Fruit fly (Drosophila melanogaster): ENCODE data around the gene CG13362.

CG13362 gene

DNA sequence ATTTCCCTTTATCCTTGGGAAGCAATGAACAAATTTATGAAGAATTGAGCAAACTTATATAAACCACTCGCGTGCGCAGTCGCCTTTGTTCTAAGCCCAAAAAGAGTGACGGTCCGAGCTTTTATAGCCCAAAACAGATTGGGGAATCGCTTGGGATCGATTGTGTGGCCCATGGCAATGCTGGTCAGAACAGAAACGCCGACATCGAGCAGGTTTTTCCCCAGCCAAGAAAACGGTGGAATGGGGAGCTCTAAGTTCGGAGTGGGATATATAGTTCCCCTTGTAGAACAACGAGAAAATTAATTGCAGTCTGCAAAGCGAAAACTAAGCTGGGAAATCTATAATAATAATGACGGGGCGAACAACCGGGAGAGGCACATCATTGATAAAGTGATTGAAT, at the start of gene CG13362:
TSS of gene CG13362 (minus strand) at position 101 of the 400 bp plus-strand sequence.
- TF ChIP-seq nmo (GFP tag; optimal IDR thresholded peaks at IDR 0.05) (no peak), CG14860 (GFP tag; IDR thresholded peaks at IDR 0.05; ENCODE audit: partially characterized antibody) (no peak), Mes4 (GFP tag; optimal IDR thresholded peaks at IDR 0.05) (no peak)

DNA sequence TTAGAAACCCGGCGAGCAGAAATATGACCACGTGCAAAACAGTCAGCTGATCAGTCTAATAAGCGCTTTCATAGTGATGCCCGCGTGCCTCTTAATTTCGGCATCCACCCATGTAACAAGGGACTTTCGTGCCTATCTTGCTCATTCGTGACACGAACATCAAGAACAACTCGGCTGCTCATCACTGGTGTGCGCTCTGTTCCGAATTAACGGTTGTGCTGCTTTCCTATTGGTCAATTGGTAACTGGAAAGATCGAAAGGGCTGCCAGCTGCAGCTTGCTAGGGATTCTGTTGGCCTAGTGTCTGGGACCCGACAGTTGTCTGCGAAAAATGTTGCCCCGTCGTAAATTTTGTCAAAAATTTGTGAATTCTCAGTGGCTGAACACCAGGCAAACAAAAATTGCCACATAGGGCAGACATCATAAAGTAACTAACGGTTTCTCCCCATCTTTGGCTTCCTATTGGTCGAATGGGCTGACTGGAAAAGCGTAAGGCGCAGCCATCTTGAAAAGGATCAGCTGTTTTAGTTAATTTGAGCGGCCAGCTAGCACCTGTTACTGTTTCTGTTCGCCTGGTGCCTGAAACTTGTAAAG, 45.4 kb upstream of the CG13362 start:
- TF ChIP-seq Dbx (GFP tag; IDR thresholded peaks at IDR 0.05) (no peak), repo (GFP tag; optimal IDR thresholded peaks at IDR 0.05) (no peak), ab (GFP tag; optimal IDR thresholded peaks at IDR 0.05) (no peak), Ets97D (GFP tag; optimal IDR thresholded peaks at IDR 0.05) (no peak), row (GFP tag; IDR thresholded peaks at IDR 0.05) (peak; percentile 95), zf30C (GFP tag; optimal IDR thresholded peaks at IDR 0.05) (no peak), bab2 (GFP tag; optimal IDR thresholded peaks at IDR 0.05) (no peak), Hmx (GFP tag; optimal IDR thresholded peaks at IDR 0.05) (no peak), CG9727 (GFP tag; optimal IDR thresholded peaks at IDR 0.05) (peak; percentile 2), CG18262 (tag; optimal IDR thresholded peaks at IDR 0.05) (peak; percentile 49), YL-1 (GFP tag; optimal IDR thresholded peaks at IDR 0.05) (no peak), chinmo (GFP tag; IDR thresholded peaks at IDR 0.05; ENCODE audit: partially characterized antibody) (peak; percentile 96), eyg (GFP tag; optimal IDR thresholded peaks at IDR 0.05) (no peak), Dp (GFP tag; optimal IDR thresholded peaks at IDR 0.05) (no peak), CG5180 (GFP tag; optimal IDR thresholded peaks at IDR 0.05) (no peak), p53 (GFP tag; optimal IDR thresholded peaks at IDR 0.05) (no peak), E2f1 (GFP tag; IDR thresholded peaks at IDR 0.05) (no peak), CG7786 (GFP tag; optimal IDR thresholded peaks at IDR 0.05) (no peak), CG6654 (GFP tag; optimal IDR thresholded peaks at IDR 0.05) (no peak), chm (GFP tag; IDR thresholded peaks at IDR 0.05) (peak; percentile 37; the same call in 1 of the 2 replicates), cwo (GFP tag; optimal IDR thresholded peaks at IDR 0.05) (peak; percentile 9), CG7839 (tag; optimal IDR thresholded peaks at IDR 0.05) (no peak), ewg (GFP tag; optimal IDR thresholded peaks at IDR 0.05) (no peak), kni (GFP tag; optimal IDR thresholded peaks at IDR 0.05) (peak; percentile 91), CG10267 (tag; optimal IDR thresholded peaks at IDR 0.05) (peak; percentile 26), CG6689 (GFP tag; IDR thresholded peaks at IDR 0.05) (no peak), disco-r (GFP tag; optimal IDR thresholded peaks at IDR 0.05) (no peak), slou (GFP tag; optimal IDR thresholded peaks at IDR 0.05) (no peak), sug (tag; optimal IDR thresholded peaks at IDR 0.05) (peak; percentile 41), Chrac-16 (GFP tag; optimal IDR thresholded peaks at IDR 0.05) (no peak), CG16815 (GFP tag; optimal IDR thresholded peaks at IDR 0.05) (no peak), tap (tag; optimal IDR thresholded peaks at IDR 0.05) (no peak), CG12236 (GFP tag; optimal IDR thresholded peaks at IDR 0.05) (no peak), z (GFP tag; IDR thresholded peaks at IDR 0.05) (no peak), Nf-YA (GFP tag; IDR thresholded peaks at IDR 0.05) (peak; percentile 76), CG3281 (GFP tag; optimal IDR thresholded peaks at IDR 0.05) (peak; percentile 15), grn (GFP tag; optimal IDR thresholded peaks at IDR 0.05) (no peak), CG17612 (GFP tag; IDR thresholded peaks at IDR 0.05) (no peak), ranshi (GFP tag; IDR thresholded peaks at IDR 0.05) (0 out of 2 replicates have a peak, but pooled peaks have one; percentile 15), MBD-R2 (GFP tag; IDR thresholded peaks at IDR 0.05) (no peak; the same call in 1 of the 2 replicates), Nf-YC (tag; optimal IDR thresholded peaks at IDR 0.05) (peak; percentile 99), CG11504 (tag; optimal IDR thresholded peaks at IDR 0.05) (no peak), corto (GFP tag; optimal IDR thresholded peaks at IDR 0.05) (peak; percentile 59), HLH54F (GFP tag; optimal IDR thresholded peaks at IDR 0.05) (peak; percentile 21), CG2875 (GFP tag; optimal IDR thresholded peaks at IDR 0.05) (no peak)
